Fruit fly (Drosophila melanogaster) whole organism, wandering third instar larva: ENCODE results near the gene bbg.

Experiments
- Abd-B ChIP-seq: fragments of >200 bp; optimal IDR thresholded peaks from 2 replicates; lab custom pipeline; 2017; ENCODE audit warnings: missing biosample characterization, missing genetic modification characterization
- CG9705 ChIP-seq: fragments of 200-800 bp; sonication (Bioruptor generic); optimal IDR thresholded peaks from 2 replicates; lab custom pipeline; 2018; ENCODE audit warnings: missing biosample characterization, mild to moderate bottlenecking, missing genetic modification characterization
- Dfd ChIP-seq: fragments of >200 bp; optimal IDR thresholded peaks from 2 replicates; lab custom pipeline; 2017; ENCODE audit warnings: missing biosample characterization, missing genetic modification characterization
- Dif ChIP-seq: fragments of 200-275, 200-300 bp; sonication (Bioruptor generic); optimal IDR thresholded peaks from 2 replicates; lab custom pipeline; 2018; ENCODE audit warnings: missing biosample characterization, missing genetic modification characterization; ENCODE audit not compliant: partially characterized antibody
- HLH106 ChIP-seq: fragments of 200-800 bp; optimal IDR thresholded peaks from 3 replicates; lab custom pipeline; 2019; ENCODE audit warnings: missing biosample characterization, mild to moderate bottlenecking, missing genetic modification characterization, moderate library complexity
- Hnf4 ChIP-seq: fragments of 200-800 bp; sonication (Bioruptor generic); optimal IDR thresholded peaks from 2 replicates; lab custom pipeline; 2016; ENCODE audit warnings: missing biosample characterization, mild to moderate bottlenecking, missing genetic modification characterization
- Hr78 ChIP-seq: fragments of >200 bp; optimal IDR thresholded peaks from 2 replicates; lab custom pipeline; 2017; ENCODE audit warnings: missing biosample characterization, missing genetic modification characterization
- Hr83 ChIP-seq: fragments of 200-300 bp; sonication (Bioruptor generic); optimal IDR thresholded peaks from 2 replicates; lab custom pipeline; 2016; ENCODE audit warnings: missing biosample characterization, mild to moderate bottlenecking, missing genetic modification characterization, moderate library complexity; ENCODE audit not compliant: poor library complexity, severe bottlenecking
- Jra ChIP-seq: sonication (Bioruptor generic); optimal IDR thresholded peaks from 2 replicates; lab custom pipeline; 2016; ENCODE audit warnings: missing biosample characterization, missing genetic modification characterization
- Mio ChIP-seq: sonication (Bioruptor generic); optimal IDR thresholded peaks from 2 replicates; lab custom pipeline; 2016; ENCODE audit warnings: missing biosample characterization, missing genetic modification characterization
- Myc ChIP-seq: fragments of >200 bp; optimal IDR thresholded peaks from 2 replicates; lab custom pipeline; 2017
- OdsH ChIP-seq: fragments of 200-800 bp; sonication (Bioruptor generic); optimal IDR thresholded peaks from 2 replicates; lab custom pipeline; 2016; ENCODE audit warnings: missing biosample characterization, mild to moderate bottlenecking, missing genetic modification characterization
- Rel ChIP-seq, 2 experiments: fragments of 200-800 bp; sonication (Bioruptor generic) in 1 of 2; optimal IDR thresholded peaks; 2 replicates in 1 of 2; 3 replicates in 1 of 2; lab custom pipeline; 2016 to 2019; ENCODE audit warnings: mild to moderate bottlenecking in 2 of 2, missing biosample characterization in 2 of 2, missing genetic modification characterization in 2 of 2, moderate library complexity in 1 of 2
- Sp1 ChIP-seq: fragments of 200-800 bp; sonication (Bioruptor generic); optimal IDR thresholded peaks from 3 replicates; lab custom pipeline; 2019; ENCODE audit warnings: missing biosample characterization, mild to moderate bottlenecking, missing genetic modification characterization, moderate library complexity
- br ChIP-seq: fragments of 200-800 bp; sonication (Bioruptor generic); optimal IDR thresholded peaks from 2 replicates; lab custom pipeline; 2016; ENCODE audit warnings: missing biosample characterization, missing genetic modification characterization
- brk ChIP-seq: fragments of 200-800 bp; sonication (Bioruptor generic); optimal IDR thresholded peaks from 2 replicates; lab custom pipeline; 2016; ENCODE audit warnings: missing biosample characterization, mild to moderate bottlenecking, missing genetic modification characterization
- dl ChIP-seq, 2 experiments: fragments of 175-275, 200-275 bp in 1 of 2; fragments of 200-275 bp in 1 of 2; sonication (Bioruptor generic); optimal IDR thresholded peaks; lab custom pipeline; 2018; ENCODE audit warnings: mild to moderate bottlenecking in 2 of 2, missing biosample characterization in 2 of 2, missing genetic modification characterization in 2 of 2, moderate library complexity in 2 of 2; ENCODE audit not compliant: partially characterized antibody in 2 of 2, insufficient read depth in 1 of 2
- dmrt93B ChIP-seq: fragments of 200-800 bp; sonication (Bioruptor generic); optimal IDR thresholded peaks from 2 replicates; lab custom pipeline; 2018; ENCODE audit warnings: missing biosample characterization, mild to moderate bottlenecking, missing genetic modification characterization
- dsf ChIP-seq: sonication (Bioruptor generic); optimal IDR thresholded peaks from 2 replicates; lab custom pipeline; 2016; ENCODE audit warnings: missing biosample characterization, missing genetic modification characterization, borderline replicate concordance
- ey ChIP-seq: fragments of 200-800 bp; sonication (Bioruptor generic); optimal IDR thresholded peaks from 2 replicates; lab custom pipeline; 2016; ENCODE audit warnings: missing biosample characterization, missing genetic modification characterization
- foxo ChIP-seq, 2 experiments: fragments of 200-800 bp; sonication (Bioruptor generic); optimal IDR thresholded peaks; 2 replicates in 1 of 2; 3 replicates in 1 of 2; lab custom pipeline; 2016 to 2017; ENCODE audit warnings: missing biosample characterization in 2 of 2, missing genetic modification characterization in 2 of 2
- fru ChIP-seq: fragments of 200-800 bp; sonication (Bioruptor generic); optimal IDR thresholded peaks from 3 replicates; lab custom pipeline; 2016; ENCODE audit warnings: missing biosample characterization, mild to moderate bottlenecking, missing genetic modification characterization
- h ChIP-seq: fragments of 200-800 bp; sonication (Bioruptor generic); optimal IDR thresholded peaks from 3 replicates; lab custom pipeline; 2016; ENCODE audit warnings: missing biosample characterization, mild to moderate bottlenecking, missing genetic modification characterization
- jim ChIP-seq: fragments of 175-275, 200-325 bp; sonication (Bioruptor generic); optimal IDR thresholded peaks from 2 replicates; lab custom pipeline; 2016; ENCODE audit warnings: missing biosample characterization, mild to moderate bottlenecking, missing genetic modification characterization
- lola ChIP-seq: fragments of >200 bp; optimal IDR thresholded peaks from 2 replicates; lab custom pipeline; 2017; ENCODE audit warnings: missing biosample characterization, missing genetic modification characterization
- psq ChIP-seq: fragments of 200-800 bp; sonication (Bioruptor generic); optimal IDR thresholded peaks from 3 replicates; lab custom pipeline; 2017; ENCODE audit warnings: missing biosample characterization, mild to moderate bottlenecking, missing genetic modification characterization, moderate library complexity
- rgr ChIP-seq: fragments of 200-800 bp; sonication (Bioruptor generic); optimal IDR thresholded peaks from 3 replicates; lab custom pipeline; 2016; ENCODE audit warnings: missing biosample characterization, mild to moderate bottlenecking, missing genetic modification characterization
- sage ChIP-seq: fragments of 200-800 bp; sonication (Bioruptor generic); optimal IDR thresholded peaks from 2 replicates; lab custom pipeline; 2016; ENCODE audit warnings: missing biosample characterization, mild to moderate bottlenecking, missing genetic modification characterization
- tai ChIP-seq: sonication (Bioruptor generic); optimal IDR thresholded peaks from 2 replicates; lab custom pipeline; 2016; ENCODE audit warnings: missing biosample characterization, missing genetic modification characterization
- usp ChIP-seq: fragments of >200 bp; optimal IDR thresholded peaks from 2 replicates; lab custom pipeline; 2017; ENCODE audit warnings: missing biosample characterization, missing genetic modification characterization

bbg gene

dm6 chr3L:14452419-14453259, 83.4 kb downstream of the bbg start:
- TF ChIP-seq dl (GFP tag; optimal IDR thresholded peaks at IDR 0.05; lab: Kevin White, UChicago; ENCODE audit: insufficient read depth in 1 of 2, partially characterized antibody in 2 of 2) = no peak
- no peak for TF ChIP-seq brk
- TF ChIP-seq psq (GFP tag; lab: Kevin White, UChicago) = no peak
- TF ChIP-seq lola (GFP tag; lab: Kevin White, UChicago) = no peak
- no peak for TF ChIP-seq CG9705 (GFP tag; lab: Kevin White, UChicago)
- TF ChIP-seq HLH106 = no peak
- no peak for TF ChIP-seq sage (GFP tag; lab: Kevin White, UChicago)
- TF ChIP-seq Sp1 (GFP tag; lab: Kevin White, UChicago) = no peak
- no peak for TF ChIP-seq ey (GFP tag; lab: Kevin White, UChicago)
- TF ChIP-seq dmrt93B (GFP tag; lab: Kevin White, UChicago) = no peak
- no peak for TF ChIP-seq usp (GFP tag; lab: Kevin White, UChicago)
- TF ChIP-seq dsf (GFP tag; lab: Kevin White, UChicago) = no peak
- TF ChIP-seq jim (GFP tag; lab: Kevin White, UChicago) = no peak
- TF ChIP-seq Dfd (GFP tag; lab: Kevin White, UChicago) = no peak
- no peak for TF ChIP-seq rgr (GFP tag; lab: Kevin White, UChicago)

DNA sequence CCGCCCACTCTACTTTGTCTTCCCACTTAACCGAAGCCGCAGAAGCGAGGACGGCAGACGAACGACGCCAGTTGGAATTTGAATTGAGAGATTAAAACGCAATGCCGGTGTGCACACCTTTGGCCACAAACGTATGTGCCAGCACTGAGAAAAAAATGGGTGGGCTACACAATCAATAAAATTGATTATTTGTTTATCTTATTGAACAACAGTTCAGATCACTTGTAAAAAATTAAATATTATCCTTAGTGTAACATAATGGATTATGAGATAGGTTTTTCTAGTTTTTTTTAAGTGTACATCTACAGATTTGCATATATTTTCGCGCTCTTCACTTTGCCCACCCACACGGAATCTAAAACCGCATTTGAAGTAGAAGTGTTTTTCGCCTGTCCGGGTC, 84.5 kb downstream of the bbg start:
- TF ChIP-seq h (GFP tag; lab: Kevin White, UChicago) (peak; percentile 38), Rel (GFP tag; optimal IDR thresholded peaks at IDR 0.05; lab: Kevin White, UChicago) (no peak), Rel (tag; optimal IDR thresholded peaks at IDR 0.05; lab: Kevin White, UChicago) (no peak), Hnf4 (GFP tag; lab: Kevin White, UChicago) (no peak), jim (GFP tag; lab: Kevin White, UChicago) (no peak), ey (GFP tag; lab: Kevin White, UChicago) (peak; percentile 42), br (GFP tag; lab: Kevin White, UChicago) (peak; percentile 5), Hr78 (GFP tag; lab: Kevin White, UChicago) (no peak), CG9705 (GFP tag; lab: Kevin White, UChicago) (no peak), Jra (GFP tag; lab: Kevin White, UChicago) (no peak), HLH106 (no peak), lola (GFP tag; lab: Kevin White, UChicago) (no peak), usp (GFP tag; lab: Kevin White, UChicago) (no peak), Hr83 (GFP tag; lab: Kevin White, UChicago) (no peak), dsf (GFP tag; lab: Kevin White, UChicago) (no peak), Sp1 (GFP tag; lab: Kevin White, UChicago) (peak; percentile 12), tai (GFP tag; lab: Kevin White, UChicago) (no peak), foxo (GFP tag; optimal IDR thresholded peaks at IDR 0.05; lab: Kevin White, UChicago) (peak in 1 of 2 experiments; percentile 50), dmrt93B (GFP tag; lab: Kevin White, UChicago) (no peak), sage (GFP tag; lab: Kevin White, UChicago) (no peak), Mio (no peak), Dif (GFP tag; lab: Kevin White, UChicago) (no peak), OdsH (GFP tag; lab: Kevin White, UChicago) (peak; percentile 12), fru (GFP tag; lab: Kevin White, UChicago) (peak; percentile 56), Abd-B (GFP tag; lab: Kevin White, UChicago) (no peak), psq (GFP tag; lab: Kevin White, UChicago) (no peak), rgr (GFP tag; lab: Kevin White, UChicago) (peak; percentile 28)

- no peak for TF ChIP-seq dl (GFP tag; optimal IDR thresholded peaks at IDR 0.05; lab: Kevin White, UChicago; ENCODE audit: insufficient read depth in 1 of 2, partially characterized antibody in 2 of 2)
- no peak for TF ChIP-seq Dfd (GFP tag; lab: Kevin White, UChicago)
- no peak for TF ChIP-seq Myc (lab: Kevin White, UChicago)
- peak; percentile 63 for TF ChIP-seq Hnf4 (GFP tag; lab: Kevin White, UChicago)
- no peak for TF ChIP-seq brk
Measured at dm6 chr3L:14450347-14450926, 85.6 kb downstream of the bbg start.
